Worm (Caenorhabditis elegans): ENCODE results near the gene rnp-1.

Gene rnp-1

ce11 chrV:12192129-12192528 is at the start of gene rnp-1:
rnp-1 (plus strand) TSS chrV:12192273.
- no peak for TF ChIP-seq ztf-11 (tag; optimal IDR thresholded peaks at IDR 0.05)
- no peak for TF ChIP-seq unc-39 (tag; optimal IDR thresholded peaks at IDR 0.05)
- TF ChIP-seq nhr-28 (tag; optimal IDR thresholded peaks at IDR 0.05), result no peak
- no peak for TF ChIP-seq lsy-2 (tag; optimal IDR thresholded peaks at IDR 0.05)
- TF ChIP-seq mep-1 (tag; optimal IDR thresholded peaks at IDR 0.05), result no peak
- no peak for TF ChIP-seq ceh-39 (tag; optimal IDR thresholded peaks at IDR 0.05)
- no peak for TF ChIP-seq lin-13 (tag; optimal IDR thresholded peaks at IDR 0.05)
- TF ChIP-seq mab-5 (tag; optimal IDR thresholded peaks at IDR 0.05), result no peak
- no peak for TF ChIP-seq lin-32 (GFP tag; optimal IDR thresholded peaks at IDR 0.05)
- no peak for TF ChIP-seq pha-4 (tag; optimal IDR thresholded peaks at IDR 0.05)
- no peak for TF ChIP-seq nhr-2 (tag; optimal IDR thresholded peaks at IDR 0.05)

DNA sequence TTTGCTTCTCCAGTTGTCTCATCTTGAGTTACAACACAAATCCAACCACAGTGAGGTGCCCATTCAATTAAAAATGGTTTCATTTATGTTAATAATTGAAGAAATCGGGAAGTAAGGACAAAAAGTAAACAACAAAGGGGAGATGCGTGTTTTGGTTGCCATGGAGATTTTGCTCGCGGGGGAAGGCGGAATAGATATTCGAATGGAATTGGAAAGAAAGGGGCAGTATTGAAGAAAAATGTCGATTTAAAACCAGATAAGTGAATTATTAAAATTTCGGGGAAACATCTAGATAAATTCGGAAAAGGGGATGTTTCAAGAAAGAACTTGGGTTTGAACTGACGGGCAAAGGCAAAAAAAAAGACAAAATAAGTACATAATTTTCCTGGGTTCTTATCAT is 41.5 kb upstream of the rnp-1 start, which contains the start of gene che-11:
Gene che-11 (minus strand): TSS at position 101 of the 400 bp plus-strand sequence.
- TF ChIP-seq ztf-11 (tag; optimal IDR thresholded peaks at IDR 0.05) (no peak), snpc-4 (tag; optimal IDR thresholded peaks at IDR 0.05) (no peak), ceh-83 (GFP tag; optimal IDR thresholded peaks at IDR 0.05) (no peak), nhr-2 (tag; optimal IDR thresholded peaks at IDR 0.05) (no peak), sem-2 (GFP tag; optimal IDR thresholded peaks at IDR 0.05) (no peak), elt-1 (tag; optimal IDR thresholded peaks at IDR 0.05; ENCODE audit: borderline replicate concordance, insufficient read depth) (no peak), lin-32 (GFP tag; optimal IDR thresholded peaks at IDR 0.05) (no peak), cnd-1 (tag; optimal IDR thresholded peaks at IDR 0.05) (no peak)

- TF ChIP-seq unc-62 (GFP tag; optimal IDR thresholded peaks at IDR 0.05) (no peak), M03D4.4 (tag; optimal IDR thresholded peaks at IDR 0.05) (no peak), unc-39 (tag; optimal IDR thresholded peaks at IDR 0.05) (no peak), ztf-11 (tag; optimal IDR thresholded peaks at IDR 0.05) (no peak), elt-3 (tag; optimal IDR thresholded peaks at IDR 0.05) (no peak)
Observed at ce11 chrV:12152857-12153256, 39.2 kb upstream of the rnp-1 start, which contains the start of gene C27A7.8. C27A7.8 (plus strand) TSS chrV:12153157.

- TF ChIP-seq sptf-1 (tag; optimal IDR thresholded peaks at IDR 0.05) (no peak), ceh-39 (tag; optimal IDR thresholded peaks at IDR 0.05) (no peak)
Observed at ce11 chrV:12153784-12154183, 38.3 kb upstream of the rnp-1 start.

- TF ChIP-seq ceh-39 (tag; optimal IDR thresholded peaks at IDR 0.05), result no peak
- no peak for TF ChIP-seq elt-3 (tag; optimal IDR thresholded peaks at IDR 0.05)
- no peak for TF ChIP-seq ceh-43 (GFP tag; optimal IDR thresholded peaks at IDR 0.05)
- TF ChIP-seq hlh-1 (tag; optimal IDR thresholded peaks at IDR 0.05), result no peak
- no peak for TF ChIP-seq nhr-28 (tag; optimal IDR thresholded peaks at IDR 0.05)
- TF ChIP-seq ceh-83 (GFP tag; optimal IDR thresholded peaks at IDR 0.05), result no peak
- no peak for TF ChIP-seq nhr-76 (tag; optimal IDR thresholded peaks at IDR 0.05)
Observed at ce11 chrV:12154554-12154953, 37.5 kb upstream of the rnp-1 start, which contains the start of gene C27A7.9. C27A7.9 (minus strand) TSS chrV:12154654.

DNA sequence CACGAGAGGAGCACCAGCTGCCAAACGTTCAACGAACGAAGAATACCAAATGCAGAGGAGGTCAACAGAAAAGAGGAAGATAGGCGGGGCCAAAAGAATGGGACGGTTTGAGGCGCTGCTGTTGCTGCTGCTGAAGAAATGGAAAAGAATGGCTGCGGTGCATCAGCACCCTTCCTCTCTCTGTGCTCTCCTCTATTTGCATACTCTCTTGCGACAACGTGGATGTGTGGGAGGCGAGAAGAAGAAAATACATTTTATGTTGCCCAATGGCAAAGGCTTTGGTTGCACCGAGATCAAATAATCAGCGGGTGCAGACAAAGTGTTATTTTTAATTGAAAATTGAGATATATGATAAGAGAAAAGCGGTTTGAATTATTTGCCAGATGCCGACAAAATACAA is 33.7 kb upstream of the rnp-1 start:
- TF ChIP-seq M03D4.4 (tag; optimal IDR thresholded peaks at IDR 0.05), result no peak
- no peak for TF ChIP-seq mep-1 (tag; optimal IDR thresholded peaks at IDR 0.05)
- TF ChIP-seq ceh-83 (GFP tag; optimal IDR thresholded peaks at IDR 0.05), result no peak
- TF ChIP-seq hlh-1 (tag; optimal IDR thresholded peaks at IDR 0.05), result no peak
- no peak for TF ChIP-seq sem-2 (GFP tag; optimal IDR thresholded peaks at IDR 0.05)
- no peak for TF ChIP-seq ham-2 (GFP tag; optimal IDR thresholded peaks at IDR 0.05)
- TF ChIP-seq ces-1 (GFP tag; optimal IDR thresholded peaks at IDR 0.05), result no peak
- TF ChIP-seq lsy-2 (tag; optimal IDR thresholded peaks at IDR 0.05), result no peak
- no peak for TF ChIP-seq nhr-12 (tag; optimal IDR thresholded peaks at IDR 0.05)
- no peak for TF ChIP-seq unc-62 (GFP tag; optimal IDR thresholded peaks at IDR 0.05)
- no peak for TF ChIP-seq tbx-8 (GFP tag; optimal IDR thresholded peaks at IDR 0.05)
- no peak for TF ChIP-seq mab-5 (tag; optimal IDR thresholded peaks at IDR 0.05)
- no peak for TF ChIP-seq sptf-1 (tag; optimal IDR thresholded peaks at IDR 0.05)

- TF ChIP-seq sem-2 (GFP tag; optimal IDR thresholded peaks at IDR 0.05) (no peak), M03D4.4 (tag; optimal IDR thresholded peaks at IDR 0.05) (no peak), nhr-12 (tag; optimal IDR thresholded peaks at IDR 0.05) (no peak), nhr-28 (tag; optimal IDR thresholded peaks at IDR 0.05) (no peak), bed-3 (GFP tag; optimal IDR thresholded peaks at IDR 0.05) (no peak), nhr-237 (tag; optimal IDR thresholded peaks at IDR 0.05) (no peak), ceh-83 (GFP tag; optimal IDR thresholded peaks at IDR 0.05) (no peak), unc-39 (tag; optimal IDR thresholded peaks at IDR 0.05) (no peak), lsy-2 (tag; optimal IDR thresholded peaks at IDR 0.05) (no peak), sptf-1 (tag; optimal IDR thresholded peaks at IDR 0.05) (no peak), ceh-39 (tag; optimal IDR thresholded peaks at IDR 0.05) (no peak), lin-32 (GFP tag; optimal IDR thresholded peaks at IDR 0.05) (no peak), zip-8 (tag; optimal IDR thresholded peaks at IDR 0.05) (no peak), mls-2 (tag; optimal IDR thresholded peaks at IDR 0.05) (no peak), mep-1 (tag; optimal IDR thresholded peaks at IDR 0.05) (no peak)
Observed at ce11 chrV:12159975-12160374, 32.1 kb upstream of the rnp-1 start.
